Worm (Caenorhabditis elegans) whole organism, L2 larva: ENCODE data around the gene fbxa-152.

Source experiments
- C34F6.9 ChIP-seq: fragments of 150-350 bp; optimal IDR thresholded peaks from 2 replicates; lab custom pipeline; 2014; ENCODE audit warnings: missing biosample characterization, missing genetic modification characterization
- F13H6.1 ChIP-seq: sonication (generic microtip); optimal IDR thresholded peaks from 2 replicates; lab custom pipeline; 2016; ENCODE audit warnings: missing genetic modification characterization, missing compliant biosample characterization
- R02D3.7 ChIP-seq: fragments of 150-350 bp; optimal IDR thresholded peaks from 2 replicates; lab custom pipeline; 2014; ENCODE audit warnings: missing biosample characterization, missing genetic modification characterization
- Y55F3AM.14 ChIP-seq: fragments of 200-800 bp; sonication (Bioruptor generic); optimal IDR thresholded peaks from 2 replicates; lab custom pipeline; 2018; ENCODE audit warnings: mild to moderate bottlenecking, missing genetic modification characterization, missing compliant biosample characterization
- ZK546.5 ChIP-seq: sonication (generic microtip); optimal IDR thresholded peaks from 2 replicates; lab custom pipeline; 2017; ENCODE audit warnings: missing biosample characterization, missing genetic modification characterization
- alr-1 ChIP-seq: fragments of 150-350 bp; optimal IDR thresholded peaks from 2 replicates; lab custom pipeline; 2014; ENCODE audit warnings: missing biosample characterization, missing genetic modification characterization
- aly-2 ChIP-seq: fragments of 150-350 bp; optimal IDR thresholded peaks from 2 replicates; lab custom pipeline; 2014; ENCODE audit warnings: missing biosample characterization, missing genetic modification characterization
- ama-1 ChIP-seq: fragments of 150-350 bp; optimal IDR thresholded peaks from 2 replicates; lab custom pipeline; 2018; ENCODE audit warnings: inconsistent platforms
- blmp-1 ChIP-seq: sonication (generic microtip); optimal IDR thresholded peaks from 2 replicates; lab custom pipeline; 2017; ENCODE audit warnings: missing genetic modification characterization, mild to moderate bottlenecking, missing compliant biosample characterization, antibody characterized with exemption, moderate library complexity; ENCODE audit not compliant: insufficient read depth
- ceh-16 ChIP-seq: fragments of 150-350 bp; optimal IDR thresholded peaks from 2 replicates; lab custom pipeline; 2014; ENCODE audit warnings: missing biosample characterization, missing genetic modification characterization
- ceh-82 ChIP-seq: fragments of 150-350 bp; optimal IDR thresholded peaks from 2 replicates; lab custom pipeline; 2014; ENCODE audit warnings: missing biosample characterization, missing genetic modification characterization
- crh-2 ChIP-seq: sonication (generic microtip); optimal IDR thresholded peaks from 2 replicates; lab custom pipeline; 2017; ENCODE audit warnings: missing biosample characterization, missing genetic modification characterization
- dmd-4 ChIP-seq: sonication (generic microtip); optimal IDR thresholded peaks from 2 replicates; lab custom pipeline; 2017; ENCODE audit warnings: missing biosample characterization, missing genetic modification characterization
- egl-27 ChIP-seq: sonication (generic microtip); optimal IDR thresholded peaks from 3 replicates; lab custom pipeline; 2017; ENCODE audit warnings: missing biosample characterization, missing genetic modification reagents, missing genetic modification characterization
- elt-1 ChIP-seq: fragments of 150-350 bp; optimal IDR thresholded peaks from 2 replicates; lab custom pipeline; 2014; ENCODE audit warnings: missing biosample characterization, missing genetic modification characterization
- elt-3 ChIP-seq: sonication (generic microtip); optimal IDR thresholded peaks from 2 replicates; lab custom pipeline; 2017; ENCODE audit warnings: missing biosample characterization, missing genetic modification characterization
- fos-1 ChIP-seq: fragments of 150-350 bp; optimal IDR thresholded peaks from 2 replicates; lab custom pipeline; 2014; ENCODE audit warnings: missing biosample characterization, missing genetic modification characterization
- gmeb-1 ChIP-seq: fragments of 150-350 bp; optimal IDR thresholded peaks from 2 replicates; lab custom pipeline; 2014; ENCODE audit warnings: missing biosample characterization, missing genetic modification characterization
- lin-11 ChIP-seq: fragments of 150-350 bp; sonication (generic microtip); optimal IDR thresholded peaks from 2 replicates; lab custom pipeline; 2014; ENCODE audit warnings: missing biosample characterization, missing genetic modification characterization, inconsistent platforms, mixed read lengths
- lin-13 ChIP-seq: fragments of 150-350 bp; optimal IDR thresholded peaks from 2 replicates; lab custom pipeline; 2014; ENCODE audit warnings: missing biosample characterization, missing genetic modification reagents, missing genetic modification characterization
- lin-39 ChIP-seq: fragments of 150-350 bp; optimal IDR thresholded peaks from 2 replicates; lab custom pipeline; 2014; ENCODE audit warnings: missing biosample characterization, missing genetic modification reagents, missing genetic modification characterization
- lsy-2 ChIP-seq, 2 experiments: fragments of 150-350 bp in 1 of 2; sonication (generic microtip) in 1 of 2; optimal IDR thresholded peaks; 2 replicates each; lab custom pipeline; 2014 to 2017; ENCODE audit warnings: missing biosample characterization in 2 of 2, missing genetic modification characterization in 2 of 2
- mab-5 ChIP-seq: fragments of 150-350 bp; optimal IDR thresholded peaks from 2 replicates; lab custom pipeline; 2014; ENCODE audit warnings: missing biosample characterization, missing genetic modification characterization
- mbf-1 ChIP-seq: sonication (generic microtip); optimal IDR thresholded peaks from 2 replicates; lab custom pipeline; 2017; ENCODE audit warnings: missing biosample characterization, missing genetic modification characterization
- nhr-10 ChIP-seq: sonication (generic microtip); optimal IDR thresholded peaks from 2 replicates; lab custom pipeline; 2017; ENCODE audit warnings: missing biosample characterization, missing genetic modification characterization
- nhr-11 ChIP-seq: fragments of 150-350 bp; optimal IDR thresholded peaks from 2 replicates; lab custom pipeline; 2014; ENCODE audit warnings: missing biosample characterization, missing genetic modification characterization
- nhr-12 ChIP-seq: fragments of 150-350 bp; optimal IDR thresholded peaks from 2 replicates; lab custom pipeline; 2014; ENCODE audit warnings: missing biosample characterization, missing genetic modification characterization
- nhr-129 ChIP-seq: fragments of 150-350 bp; optimal IDR thresholded peaks from 2 replicates; lab custom pipeline; 2014; ENCODE audit warnings: missing biosample characterization, missing genetic modification characterization
- nhr-23 ChIP-seq: fragments of 150-350 bp; optimal IDR thresholded peaks from 2 replicates; lab custom pipeline; 2014; ENCODE audit warnings: missing biosample characterization, missing genetic modification reagents, missing genetic modification characterization
- nhr-237 ChIP-seq: fragments of 150-350 bp; optimal IDR thresholded peaks from 2 replicates; lab custom pipeline; 2014; ENCODE audit warnings: missing biosample characterization, missing genetic modification characterization
- nhr-25 ChIP-seq: fragments of 150-350 bp; sonication (generic microtip); optimal IDR thresholded peaks from 3 replicates; lab custom pipeline; 2014; ENCODE audit warnings: missing biosample characterization, missing genetic modification characterization
- nhr-6 ChIP-seq: fragments of 150-350 bp; optimal IDR thresholded peaks from 2 replicates; lab custom pipeline; 2014; ENCODE audit warnings: missing biosample characterization, missing genetic modification characterization
- nhr-77 ChIP-seq: fragments of 150-350 bp; optimal IDR thresholded peaks from 2 replicates; lab custom pipeline; 2014; ENCODE audit warnings: missing biosample characterization, missing genetic modification characterization
- peb-1 ChIP-seq: fragments of 150-350 bp; optimal IDR thresholded peaks from 2 replicates; lab custom pipeline; 2014; ENCODE audit warnings: missing biosample characterization, missing genetic modification characterization
- sem-4 ChIP-seq: fragments of 150-350 bp; optimal IDR thresholded peaks from 2 replicates; lab custom pipeline; 2014; ENCODE audit warnings: missing biosample characterization, missing genetic modification reagents, missing genetic modification characterization
- skn-1 ChIP-seq: sonication (generic microtip); optimal IDR thresholded peaks from 2 replicates; lab custom pipeline; 2017; ENCODE audit warnings: missing biosample characterization, missing genetic modification characterization
- sma-3 ChIP-seq: sonication (generic microtip); optimal IDR thresholded peaks from 2 replicates; lab custom pipeline; 2016; ENCODE audit warnings: missing genetic modification reagents, missing genetic modification characterization, missing compliant biosample characterization
- sma-9 ChIP-seq, 2 experiments: fragments of 150-350 bp in 1 of 2; sonication (generic microtip) in 1 of 2; optimal IDR thresholded peaks; 2 replicates each; lab custom pipeline; 2014 to 2016; ENCODE audit warnings: missing genetic modification characterization in 2 of 2, mild to moderate bottlenecking in 1 of 2, missing biosample characterization in 1 of 2, missing compliant biosample characterization in 1 of 2, missing genetic modification reagents in 1 of 2, moderate library complexity in 1 of 2
- snpc-4 ChIP-seq: fragments of 150-350 bp; optimal IDR thresholded peaks from 2 replicates; lab custom pipeline; 2014; ENCODE audit warnings: missing biosample characterization, missing genetic modification characterization
- unc-39 ChIP-seq: fragments of 150-350 bp; optimal IDR thresholded peaks from 2 replicates; lab custom pipeline; 2014; ENCODE audit warnings: missing biosample characterization, missing genetic modification characterization
- unc-55 ChIP-seq: fragments of 150-350 bp; sonication (generic microtip); optimal IDR thresholded peaks from 3 replicates; lab custom pipeline; 2014; ENCODE audit warnings: missing biosample characterization, missing genetic modification reagents, missing genetic modification characterization
- unc-62 ChIP-seq: fragments of 150-350 bp; optimal IDR thresholded peaks from 2 replicates; lab custom pipeline; 2014; ENCODE audit warnings: missing biosample characterization, missing genetic modification reagents, missing genetic modification characterization
- zag-1 ChIP-seq: fragments of 150-350 bp; optimal IDR thresholded peaks from 2 replicates; lab custom pipeline; 2014; ENCODE audit warnings: missing biosample characterization, missing genetic modification characterization
- ztf-1 ChIP-seq: fragments of 200-800 bp; sonication (Bioruptor generic); conservative IDR thresholded peaks from 2 replicates; pipeline ENCODE4 v1.3.6; 2022; ENCODE audit warnings: missing genetic modification characterization, missing compliant biosample characterization
- ztf-11 ChIP-seq: sonication (generic microtip); optimal IDR thresholded peaks from 2 replicates; lab custom pipeline; 2017; ENCODE audit warnings: missing biosample characterization, missing genetic modification characterization
- ztf-4 ChIP-seq: fragments of 150-350 bp; optimal IDR thresholded peaks from 2 replicates; lab custom pipeline; 2014; ENCODE audit warnings: missing biosample characterization, missing genetic modification characterization

fbxa-152 gene

ce11 chrV:15568381-15568780, 33.8 kb downstream of the fbxa-152 start:
- TF ChIP-seq elt-3 (tag; lab: Kevin White, UChicago) (no peak), ama-1 (peak; percentile 69), Y55F3AM.14 (GFP tag; lab: Kevin White, UChicago) (no peak), snpc-4 (tag; lab: Kevin White, UChicago) (no peak), lsy-2 (tag; optimal IDR thresholded peaks at IDR 0.05; lab: Kevin White, UChicago) (no peak)

- no peak for TF ChIP-seq nhr-25 (tag; lab: Kevin White, UChicago)
- TF ChIP-seq elt-3 (tag; lab: Kevin White, UChicago): no peak
- TF ChIP-seq gmeb-1 (tag; lab: Kevin White, UChicago): no peak
- TF ChIP-seq zag-1 (tag; lab: Kevin White, UChicago): no peak
- TF ChIP-seq sma-3 (GFP tag; lab: Kevin White, UChicago): no peak
- TF ChIP-seq alr-1 (tag; lab: Kevin White, UChicago): no peak
- no peak for TF ChIP-seq F13H6.1 (tag; lab: Kevin White, UChicago)
- TF ChIP-seq nhr-23 (tag; lab: Kevin White, UChicago): no peak
- no peak for TF ChIP-seq ztf-11
- TF ChIP-seq ceh-16 (tag; lab: Kevin White, UChicago): no peak
- TF ChIP-seq mbf-1: no peak
- no peak for TF ChIP-seq lsy-2 (tag; optimal IDR thresholded peaks at IDR 0.05; lab: Kevin White, UChicago)
- TF ChIP-seq blmp-1 (tag; lab: Kevin White, UChicago): no peak
These were observed 34.8 kb downstream of the fbxa-152 start, which contains the start of gene acs-2 for ce11 chrV:15567344-15567804. Gene acs-2 (plus strand): TSS chrV:15567394.

- peak; percentile 76 for TF ChIP-seq C34F6.9 (tag; lab: Kevin White, UChicago)
- peak; percentile 68 for TF ChIP-seq ceh-16 (tag; lab: Kevin White, UChicago)
- TF ChIP-seq unc-62 (GFP tag; lab: Kevin White, UChicago): no peak
- peak; percentile 63 for TF ChIP-seq snpc-4 (tag; lab: Kevin White, UChicago)
- no peak for TF ChIP-seq egl-27
- no peak for TF ChIP-seq R02D3.7
- no peak for TF ChIP-seq Y55F3AM.14 (GFP tag; lab: Kevin White, UChicago)
- no peak for TF ChIP-seq elt-3 (tag; lab: Kevin White, UChicago)
- TF ChIP-seq nhr-11 (tag; lab: Kevin White, UChicago): no peak
- TF ChIP-seq mab-5 (tag; lab: Kevin White, UChicago): peak; percentile 76
- peak; percentile 83 for TF ChIP-seq crh-2 (tag; lab: Kevin White, UChicago)
- TF ChIP-seq nhr-6 (tag; lab: Kevin White, UChicago): peak; percentile 29
- TF ChIP-seq nhr-10 (tag; lab: Kevin White, UChicago): no peak
- no peak for TF ChIP-seq fos-1 (tag; lab: Kevin White, UChicago)
- peak in 1 of 2 experiments; percentile 84 for TF ChIP-seq lsy-2 (tag; optimal IDR thresholded peaks at IDR 0.05; lab: Kevin White, UChicago)
- peak; percentile 73 for TF ChIP-seq sem-4
- TF ChIP-seq nhr-77 (tag; lab: Kevin White, UChicago): no peak
- peak; percentile 42 for TF ChIP-seq ztf-4 (tag; lab: Kevin White, UChicago)
- TF ChIP-seq blmp-1 (tag; lab: Kevin White, UChicago): peak; percentile 40
- TF ChIP-seq F13H6.1 (tag; lab: Kevin White, UChicago): peak; percentile 81
- peak; percentile 6 for TF ChIP-seq unc-55 (GFP tag; lab: Kevin White, UChicago)
- TF ChIP-seq ztf-1 (GFP tag; lab: Robert Waterston, UW): no peak
- no peak for TF ChIP-seq nhr-12 (tag; lab: Kevin White, UChicago)
- TF ChIP-seq lin-13 (GFP tag; lab: Kevin White, UChicago): peak; percentile 25
- no peak for TF ChIP-seq skn-1 (tag; lab: Kevin White, UChicago)
- TF ChIP-seq unc-39 (tag; lab: Kevin White, UChicago): no peak
- peak; percentile 97 for TF ChIP-seq nhr-129 (tag; lab: Kevin White, UChicago)
- no peak for TF ChIP-seq alr-1 (tag; lab: Kevin White, UChicago)
- no peak for TF ChIP-seq mbf-1
- TF ChIP-seq ceh-82: no peak
- peak; percentile 94 for TF ChIP-seq sma-9 (GFP tag; optimal IDR thresholded peaks at IDR 0.05; lab: Kevin White, UChicago)
- no peak for TF ChIP-seq sma-9 (tag; optimal IDR thresholded peaks at IDR 0.05; lab: Kevin White, UChicago)
- TF ChIP-seq lin-11 (tag; lab: Kevin White, UChicago): peak; percentile 57
- TF ChIP-seq nhr-23 (tag; lab: Kevin White, UChicago): no peak
- peak; percentile 95 for TF ChIP-seq ama-1
- TF ChIP-seq zag-1 (tag; lab: Kevin White, UChicago): no peak
- TF ChIP-seq ZK546.5 (tag; lab: Kevin White, UChicago): no peak
- no peak for TF ChIP-seq ztf-11
- TF ChIP-seq nhr-237 (tag; lab: Kevin White, UChicago): no peak
- no peak for TF ChIP-seq dmd-4 (tag; lab: Kevin White, UChicago)
- TF ChIP-seq gmeb-1 (tag; lab: Kevin White, UChicago): peak; percentile 70
- peak; percentile 70 for TF ChIP-seq nhr-25 (tag; lab: Kevin White, UChicago)
- no peak for TF ChIP-seq aly-2
- no peak for TF ChIP-seq peb-1 (tag; lab: Kevin White, UChicago)
- no peak for TF ChIP-seq lin-39 (tag; lab: Kevin White, UChicago)
- TF ChIP-seq sma-3 (GFP tag; lab: Kevin White, UChicago): peak; percentile 50
- no peak for TF ChIP-seq elt-1
These were observed 35.5 kb downstream of the fbxa-152 start for ce11 chrV:15566511-15567178.
